Fruit fly (Drosophila melanogaster): ENCODE measurements around the gene Galk.

- no peak for TF ChIP-seq Sin3A (optimal IDR thresholded peaks at IDR 0.05)
- TF ChIP-seq h (optimal IDR thresholded peaks at IDR 0.05) = no peak
- TF ChIP-seq psq (optimal IDR thresholded peaks at IDR 0.05) = no peak
- TF ChIP-seq Myc (optimal IDR thresholded peaks at IDR 0.05) = no peak
- TF ChIP-seq insv (optimal IDR thresholded peaks at IDR 0.05) = no peak
Observed at dm6 chr3L:8978678-8979413, 7.0 kb downstream of the Galk start.

All from Kc167 (cell line).